Fruit fly (Drosophila melanogaster): Measurements from ENCODE around the gene CG7130.

DNA sequence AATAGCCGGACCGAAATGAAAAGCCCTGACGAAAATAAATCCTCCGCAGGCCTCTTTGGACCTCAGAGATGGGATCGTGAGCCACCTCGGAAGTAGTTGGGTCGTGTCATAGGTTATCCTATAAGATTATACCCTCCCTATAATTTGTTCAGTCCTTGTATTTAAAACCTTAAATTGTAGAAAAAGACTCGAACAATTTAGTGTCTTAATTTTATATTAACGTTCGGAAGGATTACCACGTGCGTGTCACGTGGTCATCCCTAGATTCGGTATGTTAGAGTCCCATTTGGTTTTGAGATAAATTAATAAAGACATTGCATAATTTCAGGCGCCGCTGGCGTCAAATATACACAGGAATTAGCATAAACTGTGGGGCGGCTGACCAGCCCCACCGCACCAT, 2.5 kb upstream of the CG7130 start:
- TF ChIP-seq Mnt (GFP tag; optimal IDR thresholded peaks at IDR 0.05), result peak; percentile 62
- TF ChIP-seq Clk (GFP tag; optimal IDR thresholded peaks at IDR 0.05), result no peak
- no peak for TF ChIP-seq CG7045 (GFP tag; optimal IDR thresholded peaks at IDR 0.05)
- peak; percentile 37 for TF ChIP-seq CG11617 (GFP tag; optimal IDR thresholded peaks at IDR 0.05)
- no peak for TF ChIP-seq ovo (GFP tag; optimal IDR thresholded peaks at IDR 0.05)
- TF ChIP-seq Hr96 (GFP tag; optimal IDR thresholded peaks at IDR 0.05), result peak; percentile 41
- peak; percentile 0 for TF ChIP-seq tj (GFP tag; optimal IDR thresholded peaks at IDR 0.05)
- peak; percentile 43 for TF ChIP-seq CG7101 (tag; optimal IDR thresholded peaks at IDR 0.05)
- no peak for TF ChIP-seq kay (GFP tag; ENCODE audit: borderline replicate concordance)
- no peak for TF ChIP-seq Crg-1 (GFP tag; optimal IDR thresholded peaks at IDR 0.05)
